Fruit fly (Drosophila melanogaster): Measurements from ENCODE around the gene CG1738.

Gene CG1738

DNA sequence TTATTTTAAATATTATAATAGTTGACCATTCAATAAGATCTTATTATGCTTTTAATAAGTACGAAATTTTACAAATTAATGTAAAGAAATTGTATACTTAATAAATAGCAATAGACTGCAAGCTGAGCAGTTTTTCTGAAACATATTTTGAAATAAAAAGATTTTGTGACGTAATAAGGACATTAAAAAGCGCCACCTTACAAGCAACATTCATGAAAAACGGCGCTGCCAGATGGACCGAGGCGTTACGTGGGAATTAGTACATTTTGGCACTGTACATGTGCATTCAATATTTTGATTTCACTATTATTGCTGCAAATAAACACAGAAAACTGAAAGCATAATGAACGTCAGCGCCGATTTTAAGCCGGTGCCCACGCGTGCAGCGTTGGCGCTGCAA is at the start of gene CG1738:
TSS of gene CG1738 (plus strand) at position 221 of the 400 bp plus-strand sequence.
- peak; percentile 37 for TF ChIP-seq HLH106 (tag; optimal IDR thresholded peaks at IDR 0.05)
- peak; percentile 31 for TF ChIP-seq Sp1 (GFP tag; optimal IDR thresholded peaks at IDR 0.05)
- TF ChIP-seq Vsx2 (GFP tag; optimal IDR thresholded peaks at IDR 0.05; ENCODE audit: partially characterized antibody): no peak
- peak in 1 of 2 experiments; percentile 9 for TF ChIP-seq foxo (GFP tag; optimal IDR thresholded peaks at IDR 0.05)
- peak; percentile 8 for TF ChIP-seq rgr (GFP tag; optimal IDR thresholded peaks at IDR 0.05)
- TF ChIP-seq woc (GFP tag; optimal IDR thresholded peaks at IDR 0.05): peak; percentile 63

dm6 chrX:11302683-11303082 is 46.2 kb upstream of the CG1738 start, which contains the start of gene CG44422:
Gene CG44422, minus strand, starts transcription at chrX:11302783.
- TF ChIP-seq Sp1 (GFP tag; optimal IDR thresholded peaks at IDR 0.05): no peak
- TF ChIP-seq rgr (GFP tag; optimal IDR thresholded peaks at IDR 0.05): no peak
- TF ChIP-seq HLH106 (tag; optimal IDR thresholded peaks at IDR 0.05): no peak
- TF ChIP-seq OdsH (GFP tag; optimal IDR thresholded peaks at IDR 0.05): no peak
- no peak for TF ChIP-seq Mio (GFP tag; optimal IDR thresholded peaks at IDR 0.05)
- TF ChIP-seq brk (GFP tag; optimal IDR thresholded peaks at IDR 0.05): no peak

- TF ChIP-seq Dif (GFP tag; optimal IDR thresholded peaks at IDR 0.05; ENCODE audit: partially characterized antibody) (no peak), usp (GFP tag; optimal IDR thresholded peaks at IDR 0.05) (no peak), dl (GFP tag; optimal IDR thresholded peaks at IDR 0.05; ENCODE audit: insufficient read depth in 1 of 2, partially characterized antibody in 2 of 2) (no peak), Dfd (GFP tag; optimal IDR thresholded peaks at IDR 0.05) (no peak), CG32264 (GFP tag; optimal IDR thresholded peaks at IDR 0.05) (no peak), rgr (GFP tag; optimal IDR thresholded peaks at IDR 0.05) (no peak), Sp1 (GFP tag; optimal IDR thresholded peaks at IDR 0.05) (no peak), ey (GFP tag; optimal IDR thresholded peaks at IDR 0.05) (no peak), OdsH (GFP tag; optimal IDR thresholded peaks at IDR 0.05) (no peak), CrebA (GFP tag; optimal IDR thresholded peaks at IDR 0.05; ENCODE audit: borderline replicate concordance) (no peak), Mio (GFP tag; optimal IDR thresholded peaks at IDR 0.05) (no peak), jim (GFP tag; optimal IDR thresholded peaks at IDR 0.05) (no peak)
These were observed 37.7 kb upstream of the CG1738 start, which contains the start of gene Ir10a for dm6 chrX:11311108-11311507. Gene Ir10a, minus strand, starts transcription at chrX:11311208.

dm6 chrX:11319916-11320315 is 28.9 kb upstream of the CG1738 start:
- TF ChIP-seq woc (GFP tag; optimal IDR thresholded peaks at IDR 0.05): no peak
- no peak for TF ChIP-seq dmrt93B (GFP tag; optimal IDR thresholded peaks at IDR 0.05)

dm6 chrX:11322257-11322656 is 26.6 kb upstream of the CG1738 start, which contains the start of gene sisA:
Gene sisA, minus strand, starts transcription at chrX:11322357.
- TF ChIP-seq fru (GFP tag; optimal IDR thresholded peaks at IDR 0.05) (no peak), CrebA (GFP tag; optimal IDR thresholded peaks at IDR 0.05; ENCODE audit: borderline replicate concordance) (no peak), GATAd (GFP tag; optimal IDR thresholded peaks at IDR 0.05) (no peak), Myc (optimal IDR thresholded peaks at IDR 0.05) (no peak), jim (GFP tag; optimal IDR thresholded peaks at IDR 0.05) (no peak), h (GFP tag; optimal IDR thresholded peaks at IDR 0.05) (no peak), Jra (GFP tag; optimal IDR thresholded peaks at IDR 0.05) (no peak), OdsH (GFP tag; optimal IDR thresholded peaks at IDR 0.05) (no peak)

DNA sequence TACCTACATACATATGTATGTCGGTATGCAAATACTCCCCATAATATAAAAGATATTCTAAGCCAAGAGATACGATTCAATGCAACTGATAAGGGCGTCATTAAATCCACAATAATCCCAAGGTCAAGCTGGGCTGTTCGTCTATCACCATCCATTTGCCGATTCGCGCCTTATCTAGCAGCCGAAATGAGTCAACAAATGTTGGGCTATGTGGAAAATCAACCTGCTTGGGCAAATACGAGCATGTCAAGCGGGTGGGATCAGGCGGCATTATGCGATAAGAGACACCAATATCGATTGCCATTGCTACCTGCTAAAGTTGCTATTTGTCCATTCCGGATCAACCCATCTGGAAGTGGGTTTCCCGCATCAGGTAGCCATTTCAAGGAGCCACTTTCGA is 26.2 kb upstream of the CG1738 start:
- TF ChIP-seq woc (GFP tag; optimal IDR thresholded peaks at IDR 0.05) (no peak), lola (GFP tag; optimal IDR thresholded peaks at IDR 0.05) (no peak), N (GFP tag; optimal IDR thresholded peaks at IDR 0.05) (no peak), CrebA (GFP tag; optimal IDR thresholded peaks at IDR 0.05; ENCODE audit: borderline replicate concordance) (no peak), tai (GFP tag; optimal IDR thresholded peaks at IDR 0.05) (no peak), Hr83 (GFP tag; optimal IDR thresholded peaks at IDR 0.05; ENCODE audit: poor library complexity, severe bottlenecking) (no peak), Jra (GFP tag; optimal IDR thresholded peaks at IDR 0.05) (no peak), Vsx2 (GFP tag; optimal IDR thresholded peaks at IDR 0.05; ENCODE audit: partially characterized antibody) (no peak), h (GFP tag; optimal IDR thresholded peaks at IDR 0.05) (no peak), sv (GFP tag; optimal IDR thresholded peaks at IDR 0.05) (no peak), dl (GFP tag; optimal IDR thresholded peaks at IDR 0.05; ENCODE audit: insufficient read depth in 1 of 2, partially characterized antibody in 2 of 2) (no peak), OdsH (GFP tag; optimal IDR thresholded peaks at IDR 0.05) (no peak), usp (GFP tag; optimal IDR thresholded peaks at IDR 0.05) (no peak), fru (GFP tag; optimal IDR thresholded peaks at IDR 0.05) (no peak), GATAd (GFP tag; optimal IDR thresholded peaks at IDR 0.05) (no peak), ey (GFP tag; optimal IDR thresholded peaks at IDR 0.05) (no peak), Mio (GFP tag; optimal IDR thresholded peaks at IDR 0.05) (no peak), CG9705 (GFP tag; optimal IDR thresholded peaks at IDR 0.05) (no peak), brk (GFP tag; optimal IDR thresholded peaks at IDR 0.05) (no peak)
